Worm (Caenorhabditis elegans) whole organism, midembryonic: ENCODE data around the gene C49H3.6.

Experiments used
- cog-1 ChIP-seq: sonication (generic microtip); optimal IDR thresholded peaks from 2 replicates; lab custom pipeline; 2016; ENCODE audit warnings: missing genetic modification characterization, missing compliant biosample characterization
- flt-1 ChIP-seq: fragments of 200-800 bp; sonication (Bioruptor generic); IDR thresholded peaks from 2 replicates; pipeline ENCODE4 v1.3.6; 2022; ENCODE audit warnings: missing genetic modification characterization, missing compliant biosample characterization
- klf-2 ChIP-seq: fragments of 200-800 bp; sonication (Bioruptor generic); conservative IDR thresholded peaks from 2 replicates; pipeline ENCODE4 v1.3.6; 2022; ENCODE audit warnings: missing genetic modification reagents, missing genetic modification characterization, missing compliant biosample characterization
- ref-1 ChIP-seq: fragments of 200-800 bp; sonication (Bioruptor generic); conservative IDR thresholded peaks from 2 replicates; pipeline ENCODE4 v1.3.6; 2022; ENCODE audit warnings: missing genetic modification reagents, missing genetic modification characterization, missing compliant biosample characterization
- ztf-23 ChIP-seq: fragments of 200-800 bp; sonication (Bioruptor generic); IDR thresholded peaks from 2 replicates; pipeline ENCODE4 v1.3.6; 2022; ENCODE audit warnings: missing genetic modification reagents, missing genetic modification characterization, missing compliant biosample characterization
- ztf-29 ChIP-seq: fragments of 200-800 bp; sonication (Bioruptor generic); IDR thresholded peaks from 2 replicates; pipeline ENCODE4 v1.3.6; 2022; ENCODE audit warnings: missing genetic modification reagents, missing genetic modification characterization, missing compliant biosample characterization

DNA sequence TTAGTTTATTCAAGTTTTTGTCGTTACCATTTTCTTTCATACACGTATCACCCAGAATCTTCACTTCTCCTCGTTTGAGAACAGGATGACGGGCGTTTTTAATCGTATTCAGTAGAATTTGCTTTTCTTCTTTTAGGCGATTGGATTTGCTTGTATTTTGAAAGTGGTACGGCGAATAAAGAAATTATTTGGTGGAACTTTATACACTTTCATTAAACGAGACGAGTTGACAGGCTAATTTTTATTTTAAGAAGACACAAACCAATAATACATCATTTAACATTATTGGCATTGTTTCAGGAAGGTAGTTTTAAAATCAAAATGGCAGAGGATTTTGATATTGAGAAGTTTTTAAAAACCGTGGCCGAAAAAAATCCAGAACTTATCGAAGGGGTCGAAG, 11.5 kb downstream of the C49H3.6 start, which contains the start of gene C49H3.4:
- TF ChIP-seq klf-2 (GFP tag; lab: Robert Waterston, UW), result no peak
- no peak for TF ChIP-seq ztf-23 (GFP tag; lab: Robert Waterston, UW)
- no peak for TF ChIP-seq flt-1 (GFP tag; lab: Robert Waterston, UW)
- no peak for TF ChIP-seq cog-1 (tag; lab: Kevin White, UChicago)
- no peak for TF ChIP-seq ztf-29 (GFP tag; lab: Robert Waterston, UW)
- no peak for TF ChIP-seq ref-1 (GFP tag; lab: Robert Waterston, UW)
